Fruit fly (Drosophila melanogaster) whole organism, wandering third instar larva: ENCODE results near the gene CG11977.

Source experiments
- Abd-B ChIP-seq: fragments of >200 bp; optimal IDR thresholded peaks from 2 replicates; lab custom pipeline; 2017; ENCODE audit warnings: missing biosample characterization, missing genetic modification characterization
- OdsH ChIP-seq: fragments of 200-800 bp; sonication (Bioruptor generic); optimal IDR thresholded peaks from 2 replicates; lab custom pipeline; 2016; ENCODE audit warnings: missing biosample characterization, mild to moderate bottlenecking, missing genetic modification characterization
- Vsx2 ChIP-seq: fragments of 200-300, 225-300 bp; sonication (Bioruptor generic); optimal IDR thresholded peaks from 2 replicates; lab custom pipeline; 2018; ENCODE audit warnings: missing biosample characterization, missing genetic modification characterization; ENCODE audit not compliant: partially characterized antibody
- sage ChIP-seq: fragments of 200-800 bp; sonication (Bioruptor generic); optimal IDR thresholded peaks from 2 replicates; lab custom pipeline; 2016; ENCODE audit warnings: missing biosample characterization, mild to moderate bottlenecking, missing genetic modification characterization

DNA sequence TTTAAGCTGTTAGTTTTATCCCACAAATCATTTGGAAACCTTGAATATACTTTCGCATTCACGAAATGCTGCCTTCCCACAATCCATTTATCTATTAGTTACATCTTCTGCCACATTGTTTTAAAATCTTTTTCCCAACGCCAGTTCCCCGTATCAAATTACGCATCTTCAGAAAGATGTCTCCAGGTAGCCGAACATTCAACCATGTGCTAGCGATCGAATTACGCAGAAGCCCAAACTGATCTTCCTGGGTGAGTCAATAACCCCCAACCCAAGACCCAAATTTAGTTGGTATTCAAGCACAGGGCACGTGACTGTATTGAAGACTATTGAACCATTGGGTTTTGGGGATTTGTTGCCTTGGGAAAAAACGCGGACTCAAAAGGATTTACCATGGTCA, 26.4 kb downstream of the CG11977 start:
- TF ChIP-seq Vsx2 (GFP tag; lab: Kevin White, UChicago) (no peak), Abd-B (GFP tag; lab: Kevin White, UChicago) (no peak), OdsH (GFP tag; lab: Kevin White, UChicago) (no peak), sage (no peak)
